Worm (Caenorhabditis elegans): ENCODE data around the gene nfki-1.

DNA sequence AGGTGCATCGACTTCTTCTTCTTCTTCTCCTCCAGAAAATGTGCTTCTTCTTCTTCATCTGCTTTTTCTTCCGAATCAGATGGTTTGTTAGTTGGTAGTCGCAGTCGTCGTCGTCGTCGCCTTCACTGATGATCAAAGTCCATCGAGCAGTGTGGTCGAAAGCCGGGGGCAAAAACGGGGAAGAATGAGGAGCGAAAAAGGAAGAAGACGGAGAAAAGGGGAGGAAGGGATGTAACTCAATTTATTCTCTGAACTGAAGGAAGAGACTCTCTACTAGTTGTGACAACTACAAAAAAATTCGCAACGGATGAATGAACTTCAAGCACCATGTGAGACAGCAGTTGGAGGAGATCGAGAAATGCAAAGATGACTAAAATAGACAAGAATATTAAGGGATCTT, 40.7 kb downstream of the nfki-1 start:
- TF ChIP-seq ztf-29 (GFP tag; IDR thresholded peaks at IDR 0.05) (no peak), med-1 (GFP tag; optimal IDR thresholded peaks at IDR 0.05; ENCODE audit: insufficient read depth) (no peak), klf-2 (GFP tag; conservative IDR thresholded peaks at IDR 0.05) (no peak), T22C8.4 (GFP tag; IDR thresholded peaks at IDR 0.05) (no peak), flt-1 (GFP tag; IDR thresholded peaks at IDR 0.05) (no peak)

Measured in whole organism, midembryonic.